Fruit fly (Drosophila melanogaster): ENCODE measurements around the gene Acf.

The Acf gene

DNA sequence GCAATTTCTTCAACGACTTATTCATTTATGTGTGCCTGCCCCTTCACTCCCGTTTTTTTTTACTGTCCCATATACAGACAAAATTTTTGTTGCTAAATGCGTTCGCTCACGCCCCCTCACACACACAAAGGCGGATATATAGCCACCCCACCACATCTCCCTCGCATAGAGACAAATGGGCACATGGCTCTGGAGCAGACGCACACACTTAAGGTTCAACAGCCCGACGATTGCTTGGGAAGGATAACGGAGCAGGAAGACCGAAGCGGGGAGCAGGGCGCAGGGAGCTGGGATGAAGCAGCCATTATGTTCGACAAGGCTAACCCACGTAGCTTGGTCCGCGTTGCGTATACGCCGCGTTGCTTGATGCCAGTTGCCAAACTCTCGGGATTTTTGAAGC, 32.6 kb downstream of the Acf start:
- TF ChIP-seq CG11617 (GFP tag; optimal IDR thresholded peaks at IDR 0.05), result no peak
- no peak for TF ChIP-seq CG12768 (GFP tag; optimal IDR thresholded peaks at IDR 0.05)
- no peak for TF ChIP-seq CG7045 (GFP tag; optimal IDR thresholded peaks at IDR 0.05)
- no peak for TF ChIP-seq Mnt (GFP tag; optimal IDR thresholded peaks at IDR 0.05)
- no peak for TF ChIP-seq CG7101 (tag; optimal IDR thresholded peaks at IDR 0.05)
- no peak for TF ChIP-seq Clk (GFP tag; optimal IDR thresholded peaks at IDR 0.05)
- TF ChIP-seq pad (GFP tag; optimal IDR thresholded peaks at IDR 0.05), result no peak
- no peak for TF ChIP-seq tj (GFP tag; optimal IDR thresholded peaks at IDR 0.05)
- no peak for TF ChIP-seq ovo (GFP tag; optimal IDR thresholded peaks at IDR 0.05)
- TF ChIP-seq kay (GFP tag; ENCODE audit: borderline replicate concordance), result no peak
- TF ChIP-seq cnc (optimal IDR thresholded peaks at IDR 0.05), result no peak
- TF ChIP-seq CG33017 (tag; optimal IDR thresholded peaks at IDR 0.05), result no peak
- no peak for TF ChIP-seq cic (GFP tag; optimal IDR thresholded peaks at IDR 0.05)
- TF ChIP-seq bab1 (GFP tag; optimal IDR thresholded peaks at IDR 0.05), result no peak
- TF ChIP-seq CG1620 (GFP tag; optimal IDR thresholded peaks at IDR 0.05), result no peak
- TF ChIP-seq Hr96 (GFP tag; optimal IDR thresholded peaks at IDR 0.05), result no peak
- no peak for TF ChIP-seq toe (GFP tag; optimal IDR thresholded peaks at IDR 0.05)
- TF ChIP-seq Crg-1 (GFP tag; optimal IDR thresholded peaks at IDR 0.05), result no peak
